Worm (Caenorhabditis elegans): ENCODE measurements around the gene B0280.17.

Gene B0280.17

ce11 chrIII:7091042-7091441 lies 44.9 kb downstream of the B0280.17 start, which contains the start of gene ZK418.2 (continued):
- no peak for TF ChIP-seq ceh-24 (tag; optimal IDR thresholded peaks at IDR 0.05)
- no peak for TF ChIP-seq ceh-19 (GFP tag; optimal IDR thresholded peaks at IDR 0.05)
- TF ChIP-seq hlh-15 (tag; optimal IDR thresholded peaks at IDR 0.05): no peak
- TF ChIP-seq fax-1 (tag; optimal IDR thresholded peaks at IDR 0.05): no peak

- TF ChIP-seq dmd-4 (tag; optimal IDR thresholded peaks at IDR 0.05; ENCODE audit: borderline replicate concordance) (no peak), T23F11.4 (GFP tag; optimal IDR thresholded peaks at IDR 0.05) (no peak), gmeb-2 (tag; optimal IDR thresholded peaks at IDR 0.05) (no peak), ref-2 (tag; optimal IDR thresholded peaks at IDR 0.05) (no peak), fkh-6 (tag; optimal IDR thresholded peaks at IDR 0.05) (no peak), odd-2 (tag; optimal IDR thresholded peaks at IDR 0.05) (no peak), pros-1 (tag; optimal IDR thresholded peaks at IDR 0.05) (no peak), sox-2 (GFP tag; IDR thresholded peaks at IDR 0.05) (no peak), ceh-24 (tag; optimal IDR thresholded peaks at IDR 0.05) (no peak), unc-86 (tag; optimal IDR thresholded peaks at IDR 0.05) (no peak)
Measured at ce11 chrIII:7090545-7090944, 45.4 kb downstream of the B0280.17 start, which contains the start of gene ZK418.10. Gene ZK418.10, minus strand, starts transcription at chrIII:7090692.

- TF ChIP-seq dve-1 (tag; optimal IDR thresholded peaks at IDR 0.05) (no peak), ceh-19 (GFP tag; optimal IDR thresholded peaks at IDR 0.05) (no peak), eyg-1 (tag; optimal IDR thresholded peaks at IDR 0.05) (no peak), madf-2 (tag; optimal IDR thresholded peaks at IDR 0.05) (no peak), lim-6 (tag; optimal IDR thresholded peaks at IDR 0.05) (no peak), pag-3 (tag; optimal IDR thresholded peaks at IDR 0.05; ENCODE audit: borderline replicate concordance) (no peak), K02D7.2 (tag; optimal IDR thresholded peaks at IDR 0.05) (no peak), ceh-48 (tag; optimal IDR thresholded peaks at IDR 0.05) (peak; percentile 73), elt-4 (tag; optimal IDR thresholded peaks at IDR 0.05) (no peak), hlh-8 (tag; optimal IDR thresholded peaks at IDR 0.05) (peak; percentile 6), nhr-232 (tag; optimal IDR thresholded peaks at IDR 0.05) (no peak), ceh-34 (tag; optimal IDR thresholded peaks at IDR 0.05) (peak; percentile 34), ceh-31 (tag; optimal IDR thresholded peaks at IDR 0.05) (peak; percentile 90), elt-2 (tag; optimal IDR thresholded peaks at IDR 0.05) (peak; percentile 48), sox-2 (GFP tag; IDR thresholded peaks at IDR 0.05) (no peak), npax-4 (tag; optimal IDR thresholded peaks at IDR 0.05) (no peak), ceh-18 (tag; optimal IDR thresholded peaks at IDR 0.05) (no peak), pha-2 (tag; optimal IDR thresholded peaks at IDR 0.05) (no peak), dmd-4 (tag; optimal IDR thresholded peaks at IDR 0.05; ENCODE audit: borderline replicate concordance) (no peak), F13H6.1 (tag; optimal IDR thresholded peaks at IDR 0.05) (peak; percentile 3), zip-5 (tag; optimal IDR thresholded peaks at IDR 0.05) (peak; percentile 42), gmeb-2 (tag; optimal IDR thresholded peaks at IDR 0.05) (no peak), ets-4 (tag; optimal IDR thresholded peaks at IDR 0.05) (peak; percentile 79), pat-9 (tag; optimal IDR thresholded peaks at IDR 0.05) (no peak), pha-4 (tag; optimal IDR thresholded peaks at IDR 0.05) (no peak), rnt-1 (tag; optimal IDR thresholded peaks at IDR 0.05) (peak; percentile 18), ceh-2 (tag; optimal IDR thresholded peaks at IDR 0.05) (peak; percentile 82), ref-2 (tag; optimal IDR thresholded peaks at IDR 0.05) (peak; percentile 15), mec-3 (tag; optimal IDR thresholded peaks at IDR 0.05; ENCODE audit: borderline replicate concordance) (no peak), ceh-22 (tag; optimal IDR thresholded peaks at IDR 0.05) (no peak), fax-1 (tag; optimal IDR thresholded peaks at IDR 0.05) (peak; percentile 18), ztf-16 (tag; optimal IDR thresholded peaks at IDR 0.05) (no peak), C38D4.7 (GFP tag; optimal IDR thresholded peaks at IDR 0.05) (no peak), ttx-3 (tag; optimal IDR thresholded peaks at IDR 0.05) (no peak), fkh-6 (tag; optimal IDR thresholded peaks at IDR 0.05) (peak; percentile 42), T23F11.4 (GFP tag; optimal IDR thresholded peaks at IDR 0.05) (no peak), unc-3 (GFP tag; conservative IDR thresholded peaks at IDR 0.05) (no peak), unc-3 (tag; optimal IDR thresholded peaks at IDR 0.05) (no peak), unc-86 (tag; optimal IDR thresholded peaks at IDR 0.05) (no peak), che-1 (tag; optimal IDR thresholded peaks at IDR 0.05) (no peak), fkh-10 (GFP tag; optimal IDR thresholded peaks at IDR 0.05) (no peak), C08G9.2 (tag; optimal IDR thresholded peaks at IDR 0.05) (peak; percentile 79), ahr-1 (tag; optimal IDR thresholded peaks at IDR 0.05) (no peak)
Measured at ce11 chrIII:7087691-7088323, 48.1 kb downstream of the B0280.17 start, which contains the start of gene fubl-2. Gene fubl-2, minus strand, starts transcription at chrIII:7087741.
